Fruit fly (Drosophila melanogaster) whole organism, adult: ENCODE results near the gene eIF4A.

Source experiments
- CG11617 ChIP-seq: fragments of 200-800 bp; sonication (Bioruptor generic); optimal IDR thresholded peaks from 2 replicates; lab custom pipeline; 2017; ENCODE audit warnings: mild to moderate bottlenecking, missing biosample characterization, missing genetic modification reagents, missing genetic modification characterization
- CG12768 ChIP-seq: fragments of 200-800 bp; sonication (Bioruptor generic); optimal IDR thresholded peaks from 2 replicates; lab custom pipeline; 2017; ENCODE audit warnings: missing biosample characterization, missing genetic modification characterization, mild to moderate bottlenecking, moderate library complexity, missing genetic modification reagents
- CG1620 ChIP-seq: fragments of 200-800 bp; sonication (Bioruptor generic); optimal IDR thresholded peaks from 2 replicates; lab custom pipeline; 2016; ENCODE audit warnings: missing biosample characterization, missing genetic modification characterization
- CG33017 ChIP-seq: fragments of 200-800 bp; sonication (Bioruptor generic); optimal IDR thresholded peaks from 2 replicates; lab custom pipeline; 2018; ENCODE audit warnings: missing biosample characterization, mild to moderate bottlenecking, missing genetic modification characterization, moderate library complexity
- CG5204 ChIP-seq: fragments of 200-800 bp; sonication (Bioruptor generic); optimal IDR thresholded peaks from 2 replicates; lab custom pipeline; 2016; ENCODE audit warnings: missing biosample characterization, missing genetic modification characterization
- CG7045 ChIP-seq: fragments of 200-800 bp; sonication (Bioruptor generic); optimal IDR thresholded peaks from 2 replicates; lab custom pipeline; 2017; ENCODE audit warnings: missing biosample characterization, mild to moderate bottlenecking, missing genetic modification characterization
- CG7101 ChIP-seq: fragments of 200-800 bp; sonication (Bioruptor generic); optimal IDR thresholded peaks from 2 replicates; lab custom pipeline; 2018; ENCODE audit warnings: missing biosample characterization, mild to moderate bottlenecking, missing genetic modification characterization, moderate library complexity
- Clk ChIP-seq: fragments of 200-800 bp; sonication (Bioruptor generic); optimal IDR thresholded peaks from 2 replicates; lab custom pipeline; 2017; ENCODE audit warnings: missing biosample characterization, missing genetic modification characterization
- Crg-1 ChIP-seq: fragments of 200-800 bp; sonication (Bioruptor generic); optimal IDR thresholded peaks from 2 replicates; lab custom pipeline; 2016; ENCODE audit warnings: missing biosample characterization, missing genetic modification characterization
- Hr96 ChIP-seq: fragments of 200-800 bp; sonication (Bioruptor generic); optimal IDR thresholded peaks from 2 replicates; lab custom pipeline; 2016; ENCODE audit warnings: missing biosample characterization, missing genetic modification characterization
- Mnt ChIP-seq: fragments of 200-800 bp; sonication (Bioruptor generic); optimal IDR thresholded peaks from 2 replicates; lab custom pipeline; 2016; ENCODE audit warnings: missing biosample characterization, mild to moderate bottlenecking, missing genetic modification characterization
- bab1 ChIP-seq: fragments of 200-800 bp; sonication (Bioruptor generic); optimal IDR thresholded peaks from 3 replicates; lab custom pipeline; 2019; ENCODE audit warnings: missing biosample characterization, mild to moderate bottlenecking, missing genetic modification characterization, moderate library complexity
- cic ChIP-seq: fragments of 200-800 bp; sonication (Bioruptor generic); optimal IDR thresholded peaks from 2 replicates; lab custom pipeline; 2017; ENCODE audit warnings: missing biosample characterization, mild to moderate bottlenecking, missing genetic modification characterization, moderate library complexity
- cnc ChIP-seq, 2 experiments: fragments of >200 bp; optimal IDR thresholded peaks; 2 replicates each; lab custom pipeline; 2017
- kay ChIP-seq: fragments of 200-800 bp; sonication (Bioruptor generic); peaks from one replicate; lab custom pipeline; 2016; ENCODE audit warnings: missing biosample characterization, missing genetic modification characterization, borderline replicate concordance
- ovo ChIP-seq: fragments of 200-800 bp; sonication (Bioruptor generic); optimal IDR thresholded peaks from 2 replicates; lab custom pipeline; 2016; ENCODE audit warnings: missing biosample characterization, missing genetic modification characterization
- pad ChIP-seq: fragments of 200-800 bp; sonication (Bioruptor generic); optimal IDR thresholded peaks from 3 replicates; lab custom pipeline; 2017; ENCODE audit warnings: missing biosample characterization, missing genetic modification characterization, mild to moderate bottlenecking, moderate library complexity, missing genetic modification reagents
- tj ChIP-seq: fragments of 200-800 bp; sonication (Bioruptor generic); optimal IDR thresholded peaks from 3 replicates; lab custom pipeline; 2017; ENCODE audit warnings: missing biosample characterization, mild to moderate bottlenecking, missing genetic modification characterization, moderate library complexity
- toe ChIP-seq: fragments of 200-800 bp; sonication (Bioruptor generic); optimal IDR thresholded peaks from 2 replicates; lab custom pipeline; 2016; ENCODE audit warnings: missing biosample characterization, missing genetic modification characterization

eIF4A gene

dm6 chr2L:6006508-6007232, 25.1 kb downstream of the eIF4A start, which contains the start of gene Gal:
TSS of gene Gal (minus strand) at chr2L:6006827.
- TF ChIP-seq Hr96 (GFP tag; lab: Kevin White, UChicago) (no peak), CG12768 (GFP tag; lab: Kevin White, UChicago) (peak; percentile 27), cnc (optimal IDR thresholded peaks at IDR 0.05; lab: Kevin White, UChicago) (no peak)

dm6 chr2L:6012303-6013070, 30.9 kb downstream of the eIF4A start, which contains the start of gene CG9098:
TSS of gene CG9098 (minus strand) at chr2L:6012338.
- TF ChIP-seq CG5204 (GFP tag; lab: Kevin White, UChicago): no peak
- TF ChIP-seq kay (GFP tag; lab: Kevin White, UChicago): no peak
- TF ChIP-seq CG12768 (GFP tag; lab: Kevin White, UChicago): no peak
- no peak for TF ChIP-seq ovo (GFP tag; lab: Kevin White, UChicago)
- TF ChIP-seq CG7101 (tag; lab: Kevin White, UChicago): no peak
- TF ChIP-seq bab1: peak; percentile 57
- no peak for TF ChIP-seq Crg-1 (GFP tag; lab: Kevin White, UChicago)
- no peak for TF ChIP-seq Mnt (GFP tag; lab: Kevin White, UChicago)
- TF ChIP-seq cnc (optimal IDR thresholded peaks at IDR 0.05; lab: Kevin White, UChicago): no peak
- peak; percentile 91 for TF ChIP-seq tj (GFP tag; lab: Kevin White, UChicago)
- TF ChIP-seq Hr96 (GFP tag; lab: Kevin White, UChicago): no peak
- TF ChIP-seq CG7045 (GFP tag; lab: Kevin White, UChicago): no peak
- no peak for TF ChIP-seq CG1620 (GFP tag; lab: Kevin White, UChicago)
- no peak for TF ChIP-seq toe (GFP tag; lab: Kevin White, UChicago)
- no peak for TF ChIP-seq CG33017 (tag; lab: Kevin White, UChicago)
- no peak for TF ChIP-seq Clk (GFP tag; lab: Kevin White, UChicago)

dm6 chr2L:6013071-6013417, 31.5 kb downstream of the eIF4A start:
- TF ChIP-seq toe (GFP tag; lab: Kevin White, UChicago): no peak
- no peak for TF ChIP-seq kay (GFP tag; lab: Kevin White, UChicago)
- no peak for TF ChIP-seq CG7045 (GFP tag; lab: Kevin White, UChicago)

- TF ChIP-seq CG7045 (GFP tag; lab: Kevin White, UChicago) (no peak), Crg-1 (GFP tag; lab: Kevin White, UChicago) (no peak), Hr96 (GFP tag; lab: Kevin White, UChicago) (no peak), toe (GFP tag; lab: Kevin White, UChicago) (no peak), CG12768 (GFP tag; lab: Kevin White, UChicago) (no peak), tj (GFP tag; lab: Kevin White, UChicago) (no peak)
These were observed 38.0 kb downstream of the eIF4A start, which contains the start of gene H2.0 for dm6 chr2L:6019352-6020131. TSS of gene H2.0 (minus strand) at chr2L:6019402.

dm6 chr2L:6020535-6020934, 39.0 kb downstream of the eIF4A start, which contains the start of gene CG13996:
TSS of gene CG13996 (plus strand) at chr2L:6020835.
- TF ChIP-seq tj (GFP tag; lab: Kevin White, UChicago): no peak
- TF ChIP-seq Crg-1 (GFP tag; lab: Kevin White, UChicago): no peak
- TF ChIP-seq kay (GFP tag; lab: Kevin White, UChicago): no peak
- no peak for TF ChIP-seq cnc (optimal IDR thresholded peaks at IDR 0.05; lab: Kevin White, UChicago)
- no peak for TF ChIP-seq Clk (GFP tag; lab: Kevin White, UChicago)
- no peak for TF ChIP-seq cic
- no peak for TF ChIP-seq Mnt (GFP tag; lab: Kevin White, UChicago)
- TF ChIP-seq pad (GFP tag; lab: Kevin White, UChicago): no peak
- TF ChIP-seq CG5204 (GFP tag; lab: Kevin White, UChicago): no peak
- no peak for TF ChIP-seq CG11617 (GFP tag; lab: Kevin White, UChicago)
- TF ChIP-seq toe (GFP tag; lab: Kevin White, UChicago): no peak
- no peak for TF ChIP-seq CG33017 (tag; lab: Kevin White, UChicago)
- TF ChIP-seq bab1: no peak
- no peak for TF ChIP-seq ovo (GFP tag; lab: Kevin White, UChicago)
- no peak for TF ChIP-seq CG1620 (GFP tag; lab: Kevin White, UChicago)
- TF ChIP-seq CG12768 (GFP tag; lab: Kevin White, UChicago): no peak

- no peak for TF ChIP-seq CG1620 (GFP tag; lab: Kevin White, UChicago)
These were observed 41.2 kb downstream of the eIF4A start for dm6 chr2L:6022793-6023192.
